Worm (Caenorhabditis elegans) whole organism, L2 larva: ENCODE measurements around the gene ncr-1.

Experiments used
- F13H6.1 ChIP-seq: sonication (generic microtip); optimal IDR thresholded peaks from 2 replicates; lab custom pipeline; 2016; ENCODE audit warnings: missing genetic modification characterization, missing compliant biosample characterization
- R02D3.7 ChIP-seq: fragments of 150-350 bp; optimal IDR thresholded peaks from 2 replicates; lab custom pipeline; 2014; ENCODE audit warnings: missing biosample characterization, missing genetic modification characterization
- Y55F3AM.14 ChIP-seq: fragments of 200-800 bp; sonication (Bioruptor generic); optimal IDR thresholded peaks from 2 replicates; lab custom pipeline; 2018; ENCODE audit warnings: mild to moderate bottlenecking, missing genetic modification characterization, missing compliant biosample characterization
- ZK546.5 ChIP-seq: sonication (generic microtip); optimal IDR thresholded peaks from 2 replicates; lab custom pipeline; 2017; ENCODE audit warnings: missing biosample characterization, missing genetic modification characterization
- alr-1 ChIP-seq: fragments of 150-350 bp; optimal IDR thresholded peaks from 2 replicates; lab custom pipeline; 2014; ENCODE audit warnings: missing biosample characterization, missing genetic modification characterization
- aly-2 ChIP-seq: fragments of 150-350 bp; optimal IDR thresholded peaks from 2 replicates; lab custom pipeline; 2014; ENCODE audit warnings: missing biosample characterization, missing genetic modification characterization
- ama-1 ChIP-seq: fragments of 150-350 bp; optimal IDR thresholded peaks from 2 replicates; lab custom pipeline; 2018; ENCODE audit warnings: inconsistent platforms
- ceh-16 ChIP-seq: fragments of 150-350 bp; optimal IDR thresholded peaks from 2 replicates; lab custom pipeline; 2014; ENCODE audit warnings: missing biosample characterization, missing genetic modification characterization
- ceh-82 ChIP-seq: fragments of 150-350 bp; optimal IDR thresholded peaks from 2 replicates; lab custom pipeline; 2014; ENCODE audit warnings: missing biosample characterization, missing genetic modification characterization
- crh-2 ChIP-seq: sonication (generic microtip); optimal IDR thresholded peaks from 2 replicates; lab custom pipeline; 2017; ENCODE audit warnings: missing biosample characterization, missing genetic modification characterization
- dmd-4 ChIP-seq: sonication (generic microtip); optimal IDR thresholded peaks from 2 replicates; lab custom pipeline; 2017; ENCODE audit warnings: missing biosample characterization, missing genetic modification characterization
- egl-27 ChIP-seq: sonication (generic microtip); optimal IDR thresholded peaks from 3 replicates; lab custom pipeline; 2017; ENCODE audit warnings: missing biosample characterization, missing genetic modification reagents, missing genetic modification characterization
- elt-3 ChIP-seq: sonication (generic microtip); optimal IDR thresholded peaks from 2 replicates; lab custom pipeline; 2017; ENCODE audit warnings: missing biosample characterization, missing genetic modification characterization
- fos-1 ChIP-seq: fragments of 150-350 bp; optimal IDR thresholded peaks from 2 replicates; lab custom pipeline; 2014; ENCODE audit warnings: missing biosample characterization, missing genetic modification characterization
- gmeb-1 ChIP-seq: fragments of 150-350 bp; optimal IDR thresholded peaks from 2 replicates; lab custom pipeline; 2014; ENCODE audit warnings: missing biosample characterization, missing genetic modification characterization
- lin-11 ChIP-seq: fragments of 150-350 bp; sonication (generic microtip); optimal IDR thresholded peaks from 2 replicates; lab custom pipeline; 2014; ENCODE audit warnings: missing biosample characterization, missing genetic modification characterization, inconsistent platforms, mixed read lengths
- lin-13 ChIP-seq: fragments of 150-350 bp; optimal IDR thresholded peaks from 2 replicates; lab custom pipeline; 2014; ENCODE audit warnings: missing biosample characterization, missing genetic modification reagents, missing genetic modification characterization
- lin-39 ChIP-seq: fragments of 150-350 bp; optimal IDR thresholded peaks from 2 replicates; lab custom pipeline; 2014; ENCODE audit warnings: missing biosample characterization, missing genetic modification reagents, missing genetic modification characterization
- lsy-2 ChIP-seq, 2 experiments: fragments of 150-350 bp in 1 of 2; sonication (generic microtip) in 1 of 2; optimal IDR thresholded peaks; 2 replicates each; lab custom pipeline; 2014 to 2017; ENCODE audit warnings: missing biosample characterization in 2 of 2, missing genetic modification characterization in 2 of 2
- mbf-1 ChIP-seq: sonication (generic microtip); optimal IDR thresholded peaks from 2 replicates; lab custom pipeline; 2017; ENCODE audit warnings: missing biosample characterization, missing genetic modification characterization
- mdl-1 ChIP-seq, 2 experiments: fragments of 150-350 bp in 1 of 2; sonication (generic microtip) in 1 of 2; optimal IDR thresholded peaks; 2 replicates each; lab custom pipeline; 2017; ENCODE audit warnings: missing biosample characterization in 2 of 2, missing genetic modification characterization in 2 of 2
- nhr-10 ChIP-seq: sonication (generic microtip); optimal IDR thresholded peaks from 2 replicates; lab custom pipeline; 2017; ENCODE audit warnings: missing biosample characterization, missing genetic modification characterization
- nhr-11 ChIP-seq: fragments of 150-350 bp; optimal IDR thresholded peaks from 2 replicates; lab custom pipeline; 2014; ENCODE audit warnings: missing biosample characterization, missing genetic modification characterization
- nhr-129 ChIP-seq: fragments of 150-350 bp; optimal IDR thresholded peaks from 2 replicates; lab custom pipeline; 2014; ENCODE audit warnings: missing biosample characterization, missing genetic modification characterization
- nhr-237 ChIP-seq: fragments of 150-350 bp; optimal IDR thresholded peaks from 2 replicates; lab custom pipeline; 2014; ENCODE audit warnings: missing biosample characterization, missing genetic modification characterization
- nhr-25 ChIP-seq: fragments of 150-350 bp; sonication (generic microtip); optimal IDR thresholded peaks from 3 replicates; lab custom pipeline; 2014; ENCODE audit warnings: missing biosample characterization, missing genetic modification characterization
- nhr-77 ChIP-seq: fragments of 150-350 bp; optimal IDR thresholded peaks from 2 replicates; lab custom pipeline; 2014; ENCODE audit warnings: missing biosample characterization, missing genetic modification characterization
- peb-1 ChIP-seq: fragments of 150-350 bp; optimal IDR thresholded peaks from 2 replicates; lab custom pipeline; 2014; ENCODE audit warnings: missing biosample characterization, missing genetic modification characterization
- skn-1 ChIP-seq: sonication (generic microtip); optimal IDR thresholded peaks from 2 replicates; lab custom pipeline; 2017; ENCODE audit warnings: missing biosample characterization, missing genetic modification characterization
- sma-9 ChIP-seq, 2 experiments: fragments of 150-350 bp in 1 of 2; sonication (generic microtip) in 1 of 2; optimal IDR thresholded peaks; 2 replicates each; lab custom pipeline; 2014 to 2016; ENCODE audit warnings: missing genetic modification characterization in 2 of 2, mild to moderate bottlenecking in 1 of 2, missing biosample characterization in 1 of 2, missing compliant biosample characterization in 1 of 2, missing genetic modification reagents in 1 of 2, moderate library complexity in 1 of 2
- unc-39 ChIP-seq: fragments of 150-350 bp; optimal IDR thresholded peaks from 2 replicates; lab custom pipeline; 2014; ENCODE audit warnings: missing biosample characterization, missing genetic modification characterization
- unc-55 ChIP-seq: fragments of 150-350 bp; sonication (generic microtip); optimal IDR thresholded peaks from 3 replicates; lab custom pipeline; 2014; ENCODE audit warnings: missing biosample characterization, missing genetic modification reagents, missing genetic modification characterization
- zag-1 ChIP-seq: fragments of 150-350 bp; optimal IDR thresholded peaks from 2 replicates; lab custom pipeline; 2014; ENCODE audit warnings: missing biosample characterization, missing genetic modification characterization
- ztf-1 ChIP-seq: fragments of 200-800 bp; sonication (Bioruptor generic); conservative IDR thresholded peaks from 2 replicates; pipeline ENCODE4 v1.3.6; 2022; ENCODE audit warnings: missing genetic modification characterization, missing compliant biosample characterization
- ztf-11 ChIP-seq: sonication (generic microtip); optimal IDR thresholded peaks from 2 replicates; lab custom pipeline; 2017; ENCODE audit warnings: missing biosample characterization, missing genetic modification characterization
- ztf-4 ChIP-seq: fragments of 150-350 bp; optimal IDR thresholded peaks from 2 replicates; lab custom pipeline; 2014; ENCODE audit warnings: missing biosample characterization, missing genetic modification characterization

Gene ncr-1

DNA sequence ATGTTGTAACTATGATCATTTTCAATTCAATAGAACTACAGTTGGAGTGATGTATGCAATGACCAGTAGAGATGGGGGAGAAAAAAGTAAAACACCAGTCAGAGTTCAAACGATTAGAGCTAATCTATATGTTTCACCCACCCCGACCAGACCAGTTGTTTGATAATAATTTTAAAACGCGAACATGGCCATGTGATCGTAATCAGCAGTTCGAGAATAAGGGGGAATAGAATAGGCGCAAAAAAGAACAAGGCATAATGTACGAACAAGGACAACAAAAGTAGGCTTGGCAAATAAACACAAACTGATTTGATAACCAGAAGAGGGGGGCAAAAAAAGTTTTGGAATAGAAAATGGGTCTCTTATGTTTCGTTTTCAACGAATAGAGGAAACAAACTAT is 9.4 kb upstream of the ncr-1 start:
- peak; percentile 27 for TF ChIP-seq F13H6.1 (tag; lab: Kevin White, UChicago)
- TF ChIP-seq nhr-25 (tag; lab: Kevin White, UChicago): peak; percentile 18
- peak; percentile 10 for TF ChIP-seq sma-9 (GFP tag; optimal IDR thresholded peaks at IDR 0.05; lab: Kevin White, UChicago)
- no peak for TF ChIP-seq sma-9 (tag; optimal IDR thresholded peaks at IDR 0.05; lab: Kevin White, UChicago)
- TF ChIP-seq crh-2 (tag; lab: Kevin White, UChicago): peak; percentile 41
- TF ChIP-seq fos-1 (tag; lab: Kevin White, UChicago): peak; percentile 68
- TF ChIP-seq egl-27 (tag; lab: Kevin White, UChicago): no peak
- no peak for TF ChIP-seq aly-2 (tag; lab: Kevin White, UChicago)

DNA sequence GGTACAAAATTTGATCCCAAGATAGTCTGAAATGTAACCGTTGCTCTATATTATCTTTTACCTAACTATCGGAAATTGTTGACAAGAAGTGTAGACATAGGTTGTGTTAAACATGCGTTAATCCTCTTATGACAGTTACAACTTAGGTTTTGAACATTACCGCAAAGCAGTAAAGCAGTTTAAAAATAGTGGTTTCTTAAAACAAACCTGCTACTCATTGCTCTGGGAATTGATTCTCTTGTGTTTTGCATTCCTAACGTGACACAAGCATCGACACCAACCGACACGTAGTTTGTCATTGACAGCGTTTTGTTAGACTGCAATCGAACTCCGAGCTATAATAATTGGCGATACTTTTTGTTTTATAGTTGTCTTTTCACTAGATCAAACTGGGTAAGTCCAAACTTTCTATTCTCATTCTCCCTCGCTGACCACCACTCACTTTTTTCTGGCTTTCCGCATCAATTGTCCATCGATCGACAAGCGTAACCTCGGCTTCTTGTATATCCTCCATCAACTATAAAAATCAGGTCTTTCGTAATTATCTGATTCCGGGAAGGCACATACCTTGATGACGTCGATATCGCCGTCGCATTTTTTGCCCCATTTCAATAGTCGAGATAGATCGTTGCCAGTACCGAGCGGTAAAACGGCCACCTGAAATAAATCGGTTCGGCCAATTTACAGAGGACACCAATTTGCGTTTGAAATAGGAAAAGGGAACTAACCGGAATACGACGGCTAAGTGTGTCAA is 7.3 kb upstream of the ncr-1 start:
- no peak for TF ChIP-seq ceh-16 (tag; lab: Kevin White, UChicago)
- no peak for TF ChIP-seq ama-1 (lab: Kevin White, UChicago)
- no peak for TF ChIP-seq alr-1 (tag; lab: Kevin White, UChicago)
- TF ChIP-seq nhr-25 (tag; lab: Kevin White, UChicago): no peak
- no peak for TF ChIP-seq nhr-237 (tag; lab: Kevin White, UChicago)
- no peak for TF ChIP-seq dmd-4 (tag; lab: Kevin White, UChicago)
- no peak for TF ChIP-seq ztf-4 (tag; lab: Kevin White, UChicago)
- no peak for TF ChIP-seq Y55F3AM.14 (GFP tag; lab: Kevin White, UChicago)
- TF ChIP-seq elt-3 (tag; lab: Kevin White, UChicago): no peak
- TF ChIP-seq lin-11: no peak
- no peak for TF ChIP-seq ceh-82 (tag; lab: Kevin White, UChicago)
- TF ChIP-seq lin-13 (GFP tag; lab: Kevin White, UChicago): no peak
- no peak for TF ChIP-seq ztf-1 (GFP tag; lab: Robert Waterston, UW)
- no peak for TF ChIP-seq egl-27 (tag; lab: Kevin White, UChicago)
- no peak for TF ChIP-seq unc-55
- TF ChIP-seq lsy-2 (tag; optimal IDR thresholded peaks at IDR 0.05; lab: Kevin White, UChicago): no peak
- no peak for TF ChIP-seq nhr-129
- TF ChIP-seq gmeb-1 (tag; lab: Kevin White, UChicago): no peak

DNA sequence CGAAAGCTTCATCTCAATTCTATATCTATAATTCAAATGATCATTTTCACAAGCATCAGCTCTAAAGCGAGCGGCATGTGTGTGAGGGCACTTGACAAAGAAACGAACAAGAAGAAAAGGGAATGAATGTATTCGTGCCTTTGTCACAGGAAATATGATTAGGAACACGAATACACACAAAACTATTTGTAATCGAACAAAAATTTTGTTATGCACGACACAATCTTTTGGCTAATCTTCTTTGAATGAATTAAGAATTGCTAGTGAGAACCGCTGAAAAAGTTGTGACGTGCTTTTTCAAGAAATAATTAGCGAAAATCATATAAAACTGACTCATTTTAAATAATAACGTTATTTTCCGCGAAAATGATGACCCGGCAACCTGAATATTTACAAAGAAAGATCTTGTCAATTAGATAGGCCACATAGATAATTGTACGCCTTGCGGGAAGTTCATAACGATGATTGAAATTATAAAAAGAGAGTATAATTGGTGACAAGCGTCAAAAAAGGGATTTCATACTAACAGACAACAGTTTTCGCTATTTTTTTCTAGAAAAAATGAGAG is 4.9 kb upstream of the ncr-1 start:
- no peak for TF ChIP-seq ztf-11 (tag; lab: Kevin White, UChicago)
- no peak for TF ChIP-seq sma-9 (GFP tag; optimal IDR thresholded peaks at IDR 0.05; lab: Kevin White, UChicago)
- TF ChIP-seq sma-9 (tag; optimal IDR thresholded peaks at IDR 0.05; lab: Kevin White, UChicago): no peak
- no peak for TF ChIP-seq nhr-10
- no peak for TF ChIP-seq unc-39
- no peak for TF ChIP-seq peb-1 (tag; lab: Kevin White, UChicago)
- TF ChIP-seq lin-39 (tag; lab: Kevin White, UChicago): no peak
- TF ChIP-seq alr-1 (tag; lab: Kevin White, UChicago): no peak
- TF ChIP-seq nhr-77: no peak
- no peak for TF ChIP-seq mbf-1
- no peak for TF ChIP-seq Y55F3AM.14 (GFP tag; lab: Kevin White, UChicago)
- no peak for TF ChIP-seq nhr-11 (tag; lab: Kevin White, UChicago)
- no peak for TF ChIP-seq F13H6.1 (tag; lab: Kevin White, UChicago)
- TF ChIP-seq zag-1 (tag; lab: Kevin White, UChicago): no peak

DNA sequence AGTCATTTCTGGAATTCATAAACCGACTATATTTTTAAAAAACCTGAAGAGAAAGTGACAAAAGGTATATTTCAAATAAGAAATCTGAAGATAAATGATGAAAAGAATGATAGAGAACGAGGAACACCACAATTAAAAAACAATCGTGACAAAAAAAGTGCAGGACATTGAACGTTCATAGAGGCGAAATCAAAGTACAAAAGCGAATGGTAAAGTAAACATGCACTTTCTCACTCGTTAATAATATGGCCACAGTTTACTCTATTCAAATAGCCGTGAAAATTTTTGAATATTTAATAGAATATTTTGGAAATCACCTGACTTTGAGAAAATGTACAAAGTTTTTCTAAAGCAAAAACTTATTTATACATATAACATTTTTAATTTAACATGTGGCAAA is 3.5 kb upstream of the ncr-1 start, which contains the start of gene F46H6.5:
Gene F46H6.5, minus strand, starts transcription at position 10 of the 400 bp plus-strand sequence.
- TF ChIP-seq lsy-2 (tag; optimal IDR thresholded peaks at IDR 0.05; lab: Kevin White, UChicago) (no peak), nhr-129 (no peak), ZK546.5 (tag; lab: Kevin White, UChicago) (no peak), gmeb-1 (tag; lab: Kevin White, UChicago) (no peak), dmd-4 (tag; lab: Kevin White, UChicago) (no peak), R02D3.7 (no peak), nhr-237 (tag; lab: Kevin White, UChicago) (no peak), ceh-82 (tag; lab: Kevin White, UChicago) (no peak), elt-3 (tag; lab: Kevin White, UChicago) (no peak), mdl-1 (tag; optimal IDR thresholded peaks at IDR 0.05; lab: Kevin White, UChicago) (no peak), sma-9 (GFP tag; optimal IDR thresholded peaks at IDR 0.05; lab: Kevin White, UChicago) (no peak), sma-9 (tag; optimal IDR thresholded peaks at IDR 0.05; lab: Kevin White, UChicago) (no peak), skn-1 (tag; lab: Kevin White, UChicago) (no peak), ama-1 (lab: Kevin White, UChicago) (no peak), nhr-10 (no peak), alr-1 (tag; lab: Kevin White, UChicago) (no peak), nhr-11 (tag; lab: Kevin White, UChicago) (no peak), fos-1 (tag; lab: Kevin White, UChicago) (no peak), nhr-25 (tag; lab: Kevin White, UChicago) (no peak), nhr-77 (no peak), unc-55 (no peak)
